Fruit fly (Drosophila melanogaster): ENCODE results near the gene S-Lap1.
A peak's percentile ranks its signal among the peaks of the same experiment; 100 is the strongest.

S-Lap1 gene

dm6 chr3L:8628964-8629363, 11.9 kb downstream of the S-Lap1 start (continued):
- TF ChIP-seq ssp (GFP tag; IDR thresholded peaks at IDR 0.05) (peak; percentile 71), cg (GFP tag; optimal IDR thresholded peaks at IDR 0.05) (no peak), odd (GFP tag; optimal IDR thresholded peaks at IDR 0.05) (no peak), D (optimal IDR thresholded peaks at IDR 0.05) (no peak), D (GFP tag; optimal IDR thresholded peaks at IDR 0.05) (peak; percentile 72), Eip74EF (GFP tag; optimal IDR thresholded peaks at IDR 0.05) (peak in 1 of 2 experiments; percentile 63), CG3847 (GFP tag; IDR thresholded peaks at IDR 0.05) (peak; percentile 32; the same call in 1 of the 2 replicates), crol (GFP tag; IDR thresholded peaks at IDR 0.05) (no peak), ftz-f1 (GFP tag; optimal IDR thresholded peaks at IDR 0.05) (no peak), CG13424 (tag; optimal IDR thresholded peaks at IDR 0.05) (peak; percentile 77), stc (GFP tag; IDR thresholded peaks at IDR 0.05) (peak; percentile 82), CG1529 (GFP tag; optimal IDR thresholded peaks at IDR 0.05) (peak; percentile 13), gem (tag; optimal IDR thresholded peaks at IDR 0.05) (peak; percentile 80), sug (tag; optimal IDR thresholded peaks at IDR 0.05) (peak; percentile 29), CG4730 (GFP tag; IDR thresholded peaks at IDR 0.05) (peak; percentile 78), Mad (GFP tag; optimal IDR thresholded peaks at IDR 0.05) (no peak), kah (GFP tag; optimal IDR thresholded peaks at IDR 0.05) (peak; percentile 34), Meics (GFP tag; optimal IDR thresholded peaks at IDR 0.05) (peak; percentile 59), aop (GFP tag; IDR thresholded peaks at IDR 0.05) (no peak), ATbp (GFP tag; optimal IDR thresholded peaks at IDR 0.05) (peak; percentile 32), mirr (GFP tag; optimal IDR thresholded peaks at IDR 0.05) (no peak), CTCF (GFP tag; optimal IDR thresholded peaks at IDR 0.05) (no peak), knrl (GFP tag; IDR thresholded peaks at IDR 0.05; ENCODE audit: partially characterized antibody) (no peak)

dm6 chr3L:8629701-8630343, 12.8 kb downstream of the S-Lap1 start:
- peak; percentile 65 for TF ChIP-seq CG10543 (GFP tag; optimal IDR thresholded peaks at IDR 0.05)
- 0 out of 2 replicates have a peak, but pooled peaks have one; percentile 11 for TF ChIP-seq crol (GFP tag; IDR thresholded peaks at IDR 0.05)
- peak; percentile 73 for TF ChIP-seq Med (GFP tag)
- TF ChIP-seq CG30403 (GFP tag; optimal IDR thresholded peaks at IDR 0.05): no peak
- peak; percentile 87 for TF ChIP-seq sr (GFP tag; IDR thresholded peaks at IDR 0.05)
- TF ChIP-seq CG12769 (tag; optimal IDR thresholded peaks at IDR 0.05): peak; percentile 51
- no peak for TF ChIP-seq gt (GFP tag; IDR thresholded peaks at IDR 0.05)
- TF ChIP-seq pho (GFP tag; optimal IDR thresholded peaks at IDR 0.05): no peak
- no peak for TF ChIP-seq CG3163 (GFP tag; optimal IDR thresholded peaks at IDR 0.05)
- no peak for TF ChIP-seq CG9437 (GFP tag; optimal IDR thresholded peaks at IDR 0.05)
- TF ChIP-seq amos (GFP tag; IDR thresholded peaks at IDR 0.05; ENCODE audit: partially characterized antibody): no peak
- no peak for TF ChIP-seq CG34422 (GFP tag; IDR thresholded peaks at IDR 0.05)
- TF ChIP-seq slou (GFP tag; optimal IDR thresholded peaks at IDR 0.05): no peak
- TF ChIP-seq CG18599 (GFP tag; optimal IDR thresholded peaks at IDR 0.05): no peak
- TF ChIP-seq CG1233 (GFP tag; optimal IDR thresholded peaks at IDR 0.05): no peak
- TF ChIP-seq sd (tag; optimal IDR thresholded peaks at IDR 0.05): peak; percentile 88
- TF ChIP-seq Deaf1 (tag; optimal IDR thresholded peaks at IDR 0.05): peak; percentile 22
- no peak for TF ChIP-seq pnt (GFP tag; optimal IDR thresholded peaks at IDR 0.05)
- no peak for TF ChIP-seq CG10321 (GFP tag; IDR thresholded peaks at IDR 0.05)
- no peak for TF ChIP-seq ase (GFP tag; IDR thresholded peaks at IDR 0.05)
- TF ChIP-seq GATAe (GFP tag; conservative IDR thresholded peaks at IDR 0.05): no peak
- no peak for TF ChIP-seq bab2 (GFP tag; optimal IDR thresholded peaks at IDR 0.05)
- TF ChIP-seq Atf3 (GFP tag; optimal IDR thresholded peaks at IDR 0.05): no peak
- TF ChIP-seq chm (GFP tag; IDR thresholded peaks at IDR 0.05): no peak
- TF ChIP-seq CG3065 (GFP tag; optimal IDR thresholded peaks at IDR 0.05): no peak
- no peak for TF ChIP-seq CG8359 (GFP tag; optimal IDR thresholded peaks at IDR 0.05; ENCODE audit: borderline replicate concordance)
- no peak for TF ChIP-seq CG4617 (GFP tag; optimal IDR thresholded peaks at IDR 0.05; ENCODE audit: borderline replicate concordance)
- no peak for TF ChIP-seq repo (GFP tag; optimal IDR thresholded peaks at IDR 0.05)
- TF ChIP-seq cg (GFP tag; optimal IDR thresholded peaks at IDR 0.05): peak; percentile 0

All from whole organism, embryonic.